Fruit fly (Drosophila melanogaster) whole organism, prepupa: ENCODE data around the gene RabX5.

ENCODE experiments used
- Blimp-1 ChIP-seq: fragments of 200-800 bp; sonication (Bioruptor generic); optimal IDR thresholded peaks from 3 replicates; lab custom pipeline; 2017; ENCODE audit warnings: missing biosample characterization, missing genetic modification characterization, mild to moderate bottlenecking, moderate library complexity, missing genetic modification reagents
- CG10631 ChIP-seq: fragments of 200-800 bp; sonication (Bioruptor generic); optimal IDR thresholded peaks from 2 replicates; lab custom pipeline; 2016; ENCODE audit warnings: missing biosample characterization, missing genetic modification characterization
- CG10669 ChIP-seq: fragments of 200-800 bp; sonication (Bioruptor generic); optimal IDR thresholded peaks from 3 replicates; lab custom pipeline; 2018; ENCODE audit warnings: missing biosample characterization, mild to moderate bottlenecking, missing genetic modification characterization, moderate library complexity
- CG11762 ChIP-seq: fragments of 200-800 bp; sonication (Bioruptor generic); optimal IDR thresholded peaks from 3 replicates; lab custom pipeline; 2016; ENCODE audit warnings: missing biosample characterization, missing genetic modification characterization; ENCODE audit not compliant: insufficient read depth
- CG11902 ChIP-seq: fragments of 200-800 bp; sonication (Bioruptor generic); optimal IDR thresholded peaks from 3 replicates; lab custom pipeline; 2016; ENCODE audit warnings: missing biosample characterization, missing genetic modification characterization
- CG15336 ChIP-seq: fragments of 200-800 bp; sonication (Bioruptor generic); IDR thresholded peaks from 2 replicates; pipeline ENCODE4 v1.3.6; 2022; ENCODE audit warnings: missing biosample characterization, missing genetic modification characterization
- CG1621 ChIP-seq: fragments of 200-800 bp; sonication (Bioruptor generic); optimal IDR thresholded peaks from 3 replicates; lab custom pipeline; 2018; ENCODE audit warnings: missing biosample characterization, mild to moderate bottlenecking, missing genetic modification characterization
- CG16779 ChIP-seq: fragments of 200-800 bp; sonication (Bioruptor generic); optimal IDR thresholded peaks from 3 replicates; lab custom pipeline; 2017; ENCODE audit warnings: missing biosample characterization, mild to moderate bottlenecking, missing genetic modification characterization
- CG3032 ChIP-seq: fragments of 200-800 bp; optimal IDR thresholded peaks from 2 replicates; lab custom pipeline; 2019; ENCODE audit warnings: missing biosample characterization, mild to moderate bottlenecking, missing genetic modification characterization, moderate library complexity
- CG31627 ChIP-seq: fragments of 200-800 bp; sonication (Bioruptor generic); optimal IDR thresholded peaks from 3 replicates; lab custom pipeline; 2016; ENCODE audit warnings: missing biosample characterization, missing genetic modification characterization
- CG32006 ChIP-seq: fragments of 200-800 bp; sonication (Bioruptor generic); optimal IDR thresholded peaks from 3 replicates; lab custom pipeline; 2017; ENCODE audit warnings: missing biosample characterization, mild to moderate bottlenecking, missing genetic modification characterization
- CG34406 ChIP-seq: fragments of 200-800 bp; sonication (Bioruptor generic); optimal IDR thresholded peaks from 3 replicates; lab custom pipeline; 2016; ENCODE audit warnings: missing biosample characterization, missing genetic modification characterization
- CG3919 ChIP-seq: fragments of 200-800 bp; sonication (Bioruptor generic); optimal IDR thresholded peaks from 3 replicates; lab custom pipeline; 2016; ENCODE audit warnings: missing biosample characterization, missing genetic modification characterization
- CG4318 ChIP-seq: fragments of 200-800 bp; sonication (Bioruptor generic); optimal IDR thresholded peaks from 3 replicates; lab custom pipeline; 2017; ENCODE audit warnings: missing biosample characterization, mild to moderate bottlenecking, missing genetic modification characterization
- CG6163 ChIP-seq: fragments of 200-800 bp; sonication (Bioruptor generic); IDR thresholded peaks from 3 replicates; pipeline ENCODE4 v1.3.6; 2022; ENCODE audit warnings: missing biosample characterization, missing genetic modification characterization
- CG6276 ChIP-seq: fragments of 200-800 bp; sonication (Bioruptor generic); optimal IDR thresholded peaks from 2 replicates; lab custom pipeline; 2017; ENCODE audit warnings: missing biosample characterization, mild to moderate bottlenecking, missing genetic modification characterization
- CG6792 ChIP-seq: fragments of 200-800 bp; sonication (Bioruptor generic); optimal IDR thresholded peaks from 3 replicates; lab custom pipeline; 2016; ENCODE audit warnings: missing biosample characterization, missing genetic modification characterization
- CG6808 ChIP-seq: fragments of 200-800 bp; sonication (Bioruptor generic); optimal IDR thresholded peaks from 3 replicates; lab custom pipeline; 2017; ENCODE audit warnings: missing biosample characterization, missing genetic modification characterization, mild to moderate bottlenecking, moderate library complexity, missing genetic modification reagents
- CG6854 ChIP-seq: fragments of 200-800 bp; sonication (Bioruptor generic); optimal IDR thresholded peaks from 2 replicates; lab custom pipeline; 2017; ENCODE audit warnings: missing biosample characterization, mild to moderate bottlenecking, missing genetic modification characterization
- CG7368 ChIP-seq: fragments of 200-800 bp; sonication (Bioruptor generic); optimal IDR thresholded peaks from 3 replicates; lab custom pipeline; 2016; ENCODE audit warnings: missing biosample characterization, missing genetic modification characterization
- CG8119 ChIP-seq: fragments of 200-800 bp; sonication (Bioruptor generic); IDR thresholded peaks from 3 replicates; pipeline ENCODE4 v1.3.6; 2022; ENCODE audit warnings: missing biosample characterization, missing genetic modification characterization
- CG8319 ChIP-seq: fragments of 200-800 bp; sonication (Bioruptor generic); optimal IDR thresholded peaks from 3 replicates; lab custom pipeline; 2016; ENCODE audit warnings: missing biosample characterization, missing genetic modification characterization
- CG8632 ChIP-seq: fragments of 200-800 bp; sonication (Bioruptor generic); optimal IDR thresholded peaks from 3 replicates; lab custom pipeline; 2016; ENCODE audit warnings: missing biosample characterization, missing genetic modification characterization
- Eip75B ChIP-seq: fragments of 200-800 bp; sonication (Bioruptor generic); optimal IDR thresholded peaks from 3 replicates; lab custom pipeline; 2016; ENCODE audit warnings: missing biosample characterization, missing genetic modification characterization
- Eip78C ChIP-seq: fragments of 200-800 bp; sonication (Bioruptor generic); peaks from one replicate; lab custom pipeline; 2016; ENCODE audit warnings: missing biosample characterization, missing genetic modification characterization
- Eip93F ChIP-seq: fragments of 200-800 bp; sonication (Bioruptor generic); optimal IDR thresholded peaks from 2 replicates; lab custom pipeline; 2016; ENCODE audit warnings: missing biosample characterization, mild to moderate bottlenecking, missing genetic modification characterization
- Ets21C ChIP-seq: fragments of 200-800 bp; sonication (Bioruptor generic); optimal IDR thresholded peaks from 3 replicates; lab custom pipeline; 2016; ENCODE audit warnings: missing biosample characterization, missing genetic modification characterization
- Gug ChIP-seq: fragments of 200-800 bp; sonication (Bioruptor generic); IDR thresholded peaks from 2 replicates; pipeline ENCODE4 v1.3.6; 2022; ENCODE audit warnings: missing biosample characterization, missing genetic modification characterization
- Hr38 ChIP-seq: sonication (Bioruptor generic); optimal IDR thresholded peaks from 2 replicates; lab custom pipeline; 2016; ENCODE audit warnings: missing biosample characterization, missing genetic modification characterization
- Hr4 ChIP-seq: fragments of 200-800 bp; sonication (Bioruptor generic); optimal IDR thresholded peaks from 3 replicates; lab custom pipeline; 2016; ENCODE audit warnings: missing biosample characterization, missing genetic modification characterization
- Lpt ChIP-seq: fragments of 200-800 bp; sonication (Bioruptor generic); optimal IDR thresholded peaks from 3 replicates; lab custom pipeline; 2016; ENCODE audit warnings: missing biosample characterization, missing genetic modification characterization
- Met ChIP-seq: fragments of 200-800 bp; sonication (Bioruptor generic); optimal IDR thresholded peaks from 3 replicates; lab custom pipeline; 2016; ENCODE audit warnings: missing biosample characterization, missing genetic modification characterization
- Smox ChIP-seq: fragments of 200-800 bp; sonication (Bioruptor generic); optimal IDR thresholded peaks from 3 replicates; lab custom pipeline; 2016; ENCODE audit warnings: missing biosample characterization, missing genetic modification characterization
- Sox102F ChIP-seq: fragments of 200-800 bp; sonication (Bioruptor generic); optimal IDR thresholded peaks from 2 replicates; lab custom pipeline; 2016; ENCODE audit warnings: missing biosample characterization, mild to moderate bottlenecking, missing genetic modification characterization
- Sox14 ChIP-seq: fragments of 200-800 bp; sonication (Bioruptor generic); optimal IDR thresholded peaks from 3 replicates; lab custom pipeline; 2016; ENCODE audit warnings: missing biosample characterization, missing genetic modification characterization
- Sox15 ChIP-seq: fragments of 200-800 bp; sonication (Bioruptor generic); optimal IDR thresholded peaks from 3 replicates; lab custom pipeline; 2016; ENCODE audit warnings: missing biosample characterization, missing genetic modification characterization
- achi ChIP-seq: fragments of 200-800 bp; sonication (Bioruptor generic); optimal IDR thresholded peaks from 3 replicates; lab custom pipeline; 2016; ENCODE audit warnings: missing biosample characterization, missing genetic modification characterization
- acj6 ChIP-seq: fragments of 200-800 bp; sonication (Bioruptor generic); optimal IDR thresholded peaks from 3 replicates; lab custom pipeline; 2016; ENCODE audit warnings: missing biosample characterization, missing genetic modification characterization
- cyc ChIP-seq: fragments of 200-800 bp; sonication (Bioruptor generic); optimal IDR thresholded peaks from 3 replicates; lab custom pipeline; 2016; ENCODE audit warnings: missing biosample characterization, missing genetic modification characterization
- dac ChIP-seq: fragments of 200-800 bp; sonication (Bioruptor generic); optimal IDR thresholded peaks from 2 replicates; lab custom pipeline; 2017; ENCODE audit warnings: missing biosample characterization, mild to moderate bottlenecking, missing genetic modification characterization
- dsx ChIP-seq: fragments of 200-800 bp; optimal IDR thresholded peaks from 3 replicates; lab custom pipeline; 2019; ENCODE audit warnings: missing biosample characterization, mild to moderate bottlenecking, missing genetic modification characterization, moderate library complexity; ENCODE audit not compliant: poor library complexity, severe bottlenecking
- eg ChIP-seq: fragments of 200-800 bp; sonication (Bioruptor generic); IDR thresholded peaks from 3 replicates; pipeline ENCODE4 v1.3.6; 2022; ENCODE audit warnings: missing biosample characterization, missing genetic modification characterization
- esn ChIP-seq: fragments of 200-800 bp; sonication (Bioruptor generic); optimal IDR thresholded peaks from 2 replicates; lab custom pipeline; 2016; ENCODE audit warnings: missing biosample characterization, mild to moderate bottlenecking, missing genetic modification characterization, moderate library complexity
- fd59A ChIP-seq: fragments of 200-800 bp; sonication (Bioruptor generic); optimal IDR thresholded peaks from 2 replicates; lab custom pipeline; 2017; ENCODE audit warnings: missing biosample characterization, mild to moderate bottlenecking, missing genetic modification characterization, missing genetic modification reagents
- fkh ChIP-seq: fragments of 200-800 bp; sonication (Bioruptor generic); optimal IDR thresholded peaks from 3 replicates; lab custom pipeline; 2017; ENCODE audit warnings: missing biosample characterization, mild to moderate bottlenecking, missing genetic modification characterization, moderate library complexity
- pdm3 ChIP-seq: fragments of 200-800 bp; sonication (Bioruptor generic); optimal IDR thresholded peaks from 3 replicates; lab custom pipeline; 2016; ENCODE audit warnings: missing biosample characterization, missing genetic modification characterization
- salr ChIP-seq, 2 experiments: fragments of 200-800 bp; sonication (Bioruptor generic); optimal IDR thresholded peaks; 3 replicates each; lab custom pipeline; 2016 to 2018; ENCODE audit warnings: missing biosample characterization in 2 of 2, missing genetic modification characterization in 2 of 2, mild to moderate bottlenecking in 1 of 2
- spab ChIP-seq: fragments of 200-800 bp; sonication (Bioruptor generic); optimal IDR thresholded peaks from 2 replicates; lab custom pipeline; 2017; ENCODE audit warnings: missing biosample characterization, mild to moderate bottlenecking, missing genetic modification characterization, missing genetic modification reagents
- ss ChIP-seq, 2 experiments: fragments of 200-800 bp; sonication (Bioruptor generic); optimal IDR thresholded peaks; 2 replicates in 1 of 2; 3 replicates in 1 of 2; lab custom pipeline; 2017 to 2018; ENCODE audit warnings: mild to moderate bottlenecking in 2 of 2, missing biosample characterization in 2 of 2, missing genetic modification characterization in 2 of 2, moderate library complexity in 1 of 2
- svp ChIP-seq: fragments of 200-800 bp; sonication (Bioruptor generic); peaks from one replicate; lab custom pipeline; 2016; ENCODE audit warnings: missing biosample characterization, missing genetic modification characterization
- topi ChIP-seq: fragments of 200-800 bp; sonication (Bioruptor generic); optimal IDR thresholded peaks from 3 replicates; lab custom pipeline; 2016; ENCODE audit warnings: missing biosample characterization, missing genetic modification characterization
- vri ChIP-seq: fragments of 200-800 bp; sonication (Bioruptor generic); optimal IDR thresholded peaks from 3 replicates; lab custom pipeline; 2016; ENCODE audit warnings: missing biosample characterization, mild to moderate bottlenecking, missing genetic modification characterization

Gene RabX5

dm6 chr3L:1683091-1683490 lies 13.2 kb upstream of the RabX5 start:
- peak; percentile 59 for TF ChIP-seq CG1621
- TF ChIP-seq CG6808, result peak; percentile 74
- peak; percentile 66 for TF ChIP-seq CG31627 (GFP tag; lab: Kevin White, UChicago)
- peak; percentile 89 for TF ChIP-seq svp
- TF ChIP-seq dac (GFP tag; lab: Kevin White, UChicago), result no peak
- TF ChIP-seq Gug (GFP tag; lab: Robert Waterston, UW), result peak; percentile 46; the same call in 1 of the 2 replicates
- peak; percentile 39 for TF ChIP-seq Ets21C (GFP tag; lab: Kevin White, UChicago)
- peak; percentile 27 for TF ChIP-seq Sox15
- peak; percentile 69 for TF ChIP-seq Met (GFP tag; lab: Kevin White, UChicago)
- peak; percentile 36 for TF ChIP-seq CG32006 (GFP tag; lab: Kevin White, UChicago)
- peak; percentile 36 for TF ChIP-seq CG8632
- peak; percentile 72 for TF ChIP-seq esn (GFP tag; lab: Kevin White, UChicago)
- no peak for TF ChIP-seq CG6854 (GFP tag; lab: Kevin White, UChicago)
- TF ChIP-seq CG6276 (GFP tag; lab: Kevin White, UChicago), result no peak
- peak; percentile 25 for TF ChIP-seq CG8319 (GFP tag; lab: Kevin White, UChicago)
- peak; percentile 68 for TF ChIP-seq spab (GFP tag; lab: Kevin White, UChicago)
- peak; percentile 58 for TF ChIP-seq CG3919 (GFP tag; lab: Kevin White, UChicago)
- peak; percentile 87 for TF ChIP-seq CG6163 (GFP tag; lab: Robert Waterston, UW)
- TF ChIP-seq Hr4, result peak; percentile 29
- TF ChIP-seq eg (GFP tag; lab: Robert Waterston, UW), result peak; percentile 62
- TF ChIP-seq topi (GFP tag; lab: Kevin White, UChicago), result peak; percentile 63
- peak; percentile 2 for TF ChIP-seq Blimp-1 (GFP tag; lab: Kevin White, UChicago)
- no peak for TF ChIP-seq CG4318 (GFP tag; lab: Kevin White, UChicago)
- TF ChIP-seq CG11762 (GFP tag; lab: Kevin White, UChicago), result peak; percentile 9
- TF ChIP-seq CG34406 (GFP tag; lab: Kevin White, UChicago), result peak; percentile 36
- no peak for TF ChIP-seq fkh
- TF ChIP-seq Eip78C, result peak; percentile 84
- peak; percentile 44 to 66 for TF ChIP-seq ss (GFP tag; optimal IDR thresholded peaks at IDR 0.05; lab: Kevin White, UChicago)
- TF ChIP-seq CG3032, result peak; percentile 78
- TF ChIP-seq Sox14, result peak; percentile 55
- peak; percentile 77 for TF ChIP-seq CG10669 (GFP tag; lab: Kevin White, UChicago)
- TF ChIP-seq CG7368, result peak; percentile 46
- TF ChIP-seq achi (GFP tag; lab: Kevin White, UChicago), result peak; percentile 50
- TF ChIP-seq CG11902 (GFP tag; lab: Kevin White, UChicago), result peak; percentile 38
- TF ChIP-seq CG15336 (GFP tag; lab: Robert Waterston, UW), result no peak
- peak; percentile 40 for TF ChIP-seq vri (GFP tag; lab: Kevin White, UChicago)
- TF ChIP-seq pdm3 (GFP tag; lab: Kevin White, UChicago), result peak; percentile 47
- TF ChIP-seq acj6 (GFP tag; lab: Kevin White, UChicago), result peak; percentile 47
- peak; percentile 66 for TF ChIP-seq CG6792
- peak; percentile 62 for TF ChIP-seq cyc
- TF ChIP-seq dsx (GFP tag; lab: Kevin White, UChicago), result peak; percentile 61
- TF ChIP-seq salr (GFP tag; optimal IDR thresholded peaks at IDR 0.05; lab: Kevin White, UChicago), result peak; percentile 30 to 41
- TF ChIP-seq Eip93F (GFP tag; lab: Kevin White, UChicago), result no peak
- no peak for TF ChIP-seq CG16779 (tag; lab: Kevin White, UChicago)
- TF ChIP-seq CG10631 (GFP tag; lab: Kevin White, UChicago), result peak; percentile 68
- TF ChIP-seq Smox (GFP tag; lab: Kevin White, UChicago), result peak; percentile 63
- no peak for TF ChIP-seq Lpt (GFP tag; lab: Kevin White, UChicago)
- TF ChIP-seq fd59A (GFP tag; lab: Kevin White, UChicago), result peak; percentile 66
- peak; percentile 55 for TF ChIP-seq Eip75B (GFP tag; lab: Kevin White, UChicago)
- TF ChIP-seq CG8119 (GFP tag; lab: Robert Waterston, UW), result peak; percentile 53; the same call in 1 of the 3 replicates
- peak; percentile 41 for TF ChIP-seq Sox102F (GFP tag; lab: Kevin White, UChicago)
- no peak for TF ChIP-seq Hr38
